Worm (Caenorhabditis elegans): ENCODE results near the gene dlat-1.

The dlat-1 gene

DNA sequence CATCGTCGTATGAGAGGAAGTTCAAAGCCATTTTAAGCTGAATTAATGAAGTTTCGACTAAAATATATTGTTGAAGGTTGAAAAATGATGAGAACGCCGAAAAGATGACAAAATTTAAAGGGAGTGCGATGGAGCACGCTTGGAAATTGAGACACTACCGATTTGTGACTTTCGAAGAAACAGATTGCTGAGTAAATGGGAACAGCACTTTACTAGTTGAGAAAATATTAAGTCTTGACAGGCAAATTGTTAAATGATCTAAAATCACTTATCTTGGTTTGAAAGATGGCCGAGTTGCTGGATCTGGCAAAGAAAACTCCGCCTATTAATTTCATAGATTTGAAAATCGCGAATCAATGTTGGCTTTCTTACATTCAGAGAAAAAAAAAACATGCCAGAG, 23.8 kb downstream of the dlat-1 start, which contains the start of gene rpoa-12 (continued):
- TF ChIP-seq pag-3 (tag; optimal IDR thresholded peaks at IDR 0.05; ENCODE audit: borderline replicate concordance, insufficient read depth): no peak
- peak; percentile 56 for TF ChIP-seq nhr-20 (tag; optimal IDR thresholded peaks at IDR 0.05)
- TF ChIP-seq pax-3 (tag; optimal IDR thresholded peaks at IDR 0.05): peak; percentile 92
- TF ChIP-seq C04F5.9 (tag; optimal IDR thresholded peaks at IDR 0.05): no peak
- TF ChIP-seq efl-1 (optimal IDR thresholded peaks at IDR 0.05): peak; percentile 52 to 58
- peak; percentile 50 to 78 for TF ChIP-seq efl-1 (GFP tag; optimal IDR thresholded peaks at IDR 0.05 in 1 of 2)
- TF ChIP-seq isw-1 (GFP tag; IDR thresholded peaks at IDR 0.05): peak; percentile 32; the same call in 1 of the 2 replicates
- TF ChIP-seq fos-1 (tag; optimal IDR thresholded peaks at IDR 0.05): no peak
- no peak for TF ChIP-seq nhr-12 (tag; optimal IDR thresholded peaks at IDR 0.05)
- peak; percentile 55 for TF ChIP-seq xbp-1 (tag; optimal IDR thresholded peaks at IDR 0.05)
- TF ChIP-seq efl-3 (GFP tag; optimal IDR thresholded peaks at IDR 0.05): no peak
- TF ChIP-seq pqm-1 (tag; optimal IDR thresholded peaks at IDR 0.05): no peak
- TF ChIP-seq fkh-4 (tag; optimal IDR thresholded peaks at IDR 0.05; ENCODE audit: borderline replicate concordance): no peak
- peak; percentile 59 for TF ChIP-seq C16A3.4 (tag; optimal IDR thresholded peaks at IDR 0.05)
- peak; percentile 27 for TF ChIP-seq F16B12.6 (tag; optimal IDR thresholded peaks at IDR 0.05)
- TF ChIP-seq nhr-77 (tag; optimal IDR thresholded peaks at IDR 0.05): no peak
- peak; percentile 27 to 76 for TF ChIP-seq lin-35 (GFP tag; optimal IDR thresholded peaks at IDR 0.05)
- no peak for TF ChIP-seq Y116A8C.19 (tag; optimal IDR thresholded peaks at IDR 0.05; ENCODE audit: borderline replicate concordance)
- no peak for TF ChIP-seq elt-2 (tag; optimal IDR thresholded peaks at IDR 0.05)
- no peak for TF ChIP-seq fkh-10 (GFP tag; optimal IDR thresholded peaks at IDR 0.05)
- TF ChIP-seq ztf-4 (tag; optimal IDR thresholded peaks at IDR 0.05): no peak
- peak in 1 of 3 experiments; percentile 24 for TF ChIP-seq ceh-82 (tag; optimal IDR thresholded peaks at IDR 0.05)
- TF ChIP-seq mab-9 (GFP tag; IDR thresholded peaks at IDR 0.05): no peak
- peak; percentile 57 for TF ChIP-seq snu-23 (GFP tag; optimal IDR thresholded peaks at IDR 0.05)
- peak in 1 of 2 experiments; percentile 64 for TF ChIP-seq ztf-11 (tag; optimal IDR thresholded peaks at IDR 0.05)
- TF ChIP-seq mdl-1 (tag; optimal IDR thresholded peaks at IDR 0.05): no peak
- TF ChIP-seq egl-27 (tag; optimal IDR thresholded peaks at IDR 0.05): no peak
- peak; percentile 29 for TF ChIP-seq sox-4 (tag; optimal IDR thresholded peaks at IDR 0.05)
- TF ChIP-seq nhr-84 (tag; optimal IDR thresholded peaks at IDR 0.05): no peak
- peak; percentile 37 to 51 (median 38) for TF ChIP-seq dpl-1 (GFP tag; optimal IDR thresholded peaks at IDR 0.05)
- no peak for TF ChIP-seq tlp-1 (tag; optimal IDR thresholded peaks at IDR 0.05)
- TF ChIP-seq lir-3 (tag; optimal IDR thresholded peaks at IDR 0.05; ENCODE audit: poor library complexity): peak; percentile 68
- TF ChIP-seq ceh-90 (tag; optimal IDR thresholded peaks at IDR 0.05): peak; percentile 25
- peak; percentile 53 for TF ChIP-seq lin-14 (GFP tag; optimal IDR thresholded peaks at IDR 0.05)
- TF ChIP-seq unc-130 (tag; optimal IDR thresholded peaks at IDR 0.05): peak; percentile 1
- no peak for TF ChIP-seq ceh-63 (GFP tag; optimal IDR thresholded peaks at IDR 0.05)
- TF ChIP-seq zag-1 (tag; optimal IDR thresholded peaks at IDR 0.05): no peak
- no peak for TF ChIP-seq nhr-76 (tag; optimal IDR thresholded peaks at IDR 0.05)
- peak; percentile 94 for TF ChIP-seq skn-1 (tag; optimal IDR thresholded peaks at IDR 0.05)
- no peak for TF ChIP-seq ama-1 (optimal IDR thresholded peaks at IDR 0.05)
- peak; percentile 63 for TF ChIP-seq fkh-8 (tag; optimal IDR thresholded peaks at IDR 0.05)
- 0 out of 2 replicates have a peak, but pooled peaks have one; percentile 44 for TF ChIP-seq unc-98 (GFP tag; IDR thresholded peaks at IDR 0.05)
- no peak for TF ChIP-seq ces-1 (GFP tag; optimal IDR thresholded peaks at IDR 0.05)
- no peak for TF ChIP-seq nhr-28 (tag; optimal IDR thresholded peaks at IDR 0.05)
- TF ChIP-seq lsy-2 (tag; optimal IDR thresholded peaks at IDR 0.05): peak; percentile 27 to 71
- no peak for TF ChIP-seq nhr-11 (tag; optimal IDR thresholded peaks at IDR 0.05)
- TF ChIP-seq mef-2 (tag; optimal IDR thresholded peaks at IDR 0.05): no peak
- peak; percentile 50 for TF ChIP-seq vab-15 (tag; optimal IDR thresholded peaks at IDR 0.05)
- TF ChIP-seq egl-13 (tag; optimal IDR thresholded peaks at IDR 0.05): no peak
- peak; percentile 42 for TF ChIP-seq rnt-1 (tag; optimal IDR thresholded peaks at IDR 0.05)
- no peak for TF ChIP-seq snpc-4 (tag; optimal IDR thresholded peaks at IDR 0.05)
- no peak for TF ChIP-seq aha-1 (tag; optimal IDR thresholded peaks at IDR 0.05)
- TF ChIP-seq nhr-19 (GFP tag; conservative IDR thresholded peaks at IDR 0.05): 0 out of 2 replicates have a peak, but pooled peaks have one; percentile 5
- TF ChIP-seq mep-1 (tag; optimal IDR thresholded peaks at IDR 0.05): no peak

Data from whole organism, L1 larva.